Fruit fly (Drosophila melanogaster): ENCODE results near the gene gnu.
A peak's percentile ranks its signal among the peaks of the same experiment; 100 is the strongest.

Gene gnu

DNA sequence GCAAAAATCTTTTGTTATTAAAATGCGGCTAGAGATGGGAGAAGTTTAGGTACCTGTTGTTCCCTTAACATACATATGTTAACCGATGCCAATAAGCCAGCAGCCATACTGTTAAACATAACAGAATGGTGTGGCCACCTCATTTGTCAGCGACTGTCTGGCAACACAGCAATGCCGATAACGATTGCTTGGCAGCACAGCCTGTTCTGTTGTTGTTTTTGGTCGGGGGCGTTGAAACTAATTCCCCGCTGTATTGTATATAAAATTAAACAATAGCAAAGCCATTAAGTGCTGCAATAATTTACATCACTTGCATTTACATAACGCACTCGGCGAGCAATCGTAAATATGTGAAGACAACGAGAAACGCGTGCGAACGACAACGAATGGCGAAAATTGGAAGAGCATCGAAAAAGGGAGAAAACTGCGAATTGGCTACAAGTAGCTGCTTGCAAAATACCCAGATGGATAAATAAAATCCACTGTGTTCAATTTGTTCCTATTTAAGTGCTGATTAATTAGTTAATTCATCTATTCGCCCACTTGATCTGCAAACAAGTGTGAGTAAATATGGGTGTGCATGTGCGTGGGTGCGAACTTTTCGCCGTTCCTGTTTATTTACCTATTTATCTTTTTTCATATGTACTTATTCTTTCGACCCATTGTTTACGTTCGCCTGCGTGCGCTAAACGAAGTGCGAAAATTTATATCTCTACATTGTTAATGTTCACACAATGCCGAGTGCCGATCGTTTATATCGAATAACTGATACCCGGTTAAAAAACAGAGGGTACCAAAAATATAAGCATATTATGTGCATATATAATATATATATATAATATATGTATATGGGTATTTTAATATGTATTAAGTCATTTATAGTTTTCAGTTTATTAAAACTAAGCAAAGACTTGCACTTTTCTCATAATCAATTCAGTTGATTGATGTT, 41.0 kb downstream of the gnu start, which contains the start of the genes Tsen34 and Mgat4a (continued):
- TF ChIP-seq disco-r (GFP tag; optimal IDR thresholded peaks at IDR 0.05) (peak; percentile 5), CG10321 (GFP tag; IDR thresholded peaks at IDR 0.05) (peak; percentile 35; the same call in 1 of the 2 replicates), CG34422 (GFP tag; IDR thresholded peaks at IDR 0.05) (peak; percentile 37; the same call in 1 of the 3 replicates), CG6791 (GFP tag; IDR thresholded peaks at IDR 0.05; ENCODE audit: partially characterized antibody) (peak; percentile 74), cad (GFP tag; optimal IDR thresholded peaks at IDR 0.05) (no peak), prd (optimal IDR thresholded peaks at IDR 0.05) (no peak), prd (GFP tag; IDR thresholded peaks at IDR 0.05) (peak; percentile 45; the same call in 2 of the 3 replicates), psq (GFP tag; optimal IDR thresholded peaks at IDR 0.05) (no peak), dm (GFP tag; optimal IDR thresholded peaks at IDR 0.05) (peak; percentile 36), HLHmδ (GFP tag; optimal IDR thresholded peaks at IDR 0.05) (peak; percentile 34), Hr51 (GFP tag; optimal IDR thresholded peaks at IDR 0.05) (peak in 1 of 2 experiments; percentile 47), ro (GFP tag; IDR thresholded peaks at IDR 0.05) (no peak), CG11504 (tag; optimal IDR thresholded peaks at IDR 0.05) (no peak), HmgZ (tag; optimal IDR thresholded peaks at IDR 0.05) (peak; percentile 50), CG16779 (GFP tag; IDR thresholded peaks at IDR 0.05) (peak; percentile 58; the same call in 1 of the 2 replicates), kni (GFP tag; optimal IDR thresholded peaks at IDR 0.05) (peak; percentile 11), nerfin-1 (tag; optimal IDR thresholded peaks at IDR 0.05) (no peak), lov (optimal IDR thresholded peaks at IDR 0.05) (no peak), lov (GFP tag; IDR thresholded peaks at IDR 0.05) (no peak), trem (tag; optimal IDR thresholded peaks at IDR 0.05) (peak; percentile 58), CG34376 (GFP tag; optimal IDR thresholded peaks at IDR 0.05) (peak; percentile 67), Sry-δ (GFP tag; optimal IDR thresholded peaks at IDR 0.05) (peak; percentile 81), CG17802 (tag; optimal IDR thresholded peaks at IDR 0.05) (peak; percentile 25), p53 (GFP tag; optimal IDR thresholded peaks at IDR 0.05) (no peak), eyg (GFP tag; optimal IDR thresholded peaks at IDR 0.05) (peak; percentile 47), bab2 (GFP tag; optimal IDR thresholded peaks at IDR 0.05) (peak; percentile 27), tx (GFP tag; optimal IDR thresholded peaks at IDR 0.05) (peak; percentile 37), CG12942 (GFP tag; optimal IDR thresholded peaks at IDR 0.05) (peak; percentile 6), ab (GFP tag; optimal IDR thresholded peaks at IDR 0.05) (no peak), eve (GFP tag; optimal IDR thresholded peaks at IDR 0.05) (no peak), inv (GFP tag; IDR thresholded peaks at IDR 0.05; ENCODE audit: partially characterized antibody) (no peak), CG8089 (GFP tag; optimal IDR thresholded peaks at IDR 0.05) (peak; percentile 3), Myb (GFP tag; optimal IDR thresholded peaks at IDR 0.05) (peak; percentile 18), HHEX (GFP tag; optimal IDR thresholded peaks at IDR 0.05) (peak; percentile 50), Bdp1 (GFP tag; optimal IDR thresholded peaks at IDR 0.05) (peak; percentile 19), pum (GFP tag; optimal IDR thresholded peaks at IDR 0.05) (peak; percentile 2), mam (GFP tag; optimal IDR thresholded peaks at IDR 0.05) (peak; percentile 49), CG10959 (GFP tag; IDR thresholded peaks at IDR 0.05) (no peak), peb (GFP tag; IDR thresholded peaks at IDR 0.05) (no peak), fd102C (GFP tag; optimal IDR thresholded peaks at IDR 0.05) (no peak), exex (tag; optimal IDR thresholded peaks at IDR 0.05) (no peak), CG2712 (tag; optimal IDR thresholded peaks at IDR 0.05) (peak; percentile 10), CG2129 (GFP tag; IDR thresholded peaks at IDR 0.05; ENCODE audit: partially characterized antibody) (no peak), Six4 (GFP tag; optimal IDR thresholded peaks at IDR 0.05) (no peak), CG11247 (GFP tag; IDR thresholded peaks at IDR 0.05) (peak; percentile 74), croc (GFP tag; conservative IDR thresholded peaks at IDR 0.05) (no peak), CG4854 (GFP tag; optimal IDR thresholded peaks at IDR 0.05) (peak; percentile 52), Mad (GFP tag; optimal IDR thresholded peaks at IDR 0.05) (no peak), CG14710 (tag; optimal IDR thresholded peaks at IDR 0.05) (peak; percentile 40)

All from whole organism, embryonic.